Fruit fly (Drosophila melanogaster) whole organism, embryonic: ENCODE data around the gene CG46464.

Source experiments
- Asciz ChIP-seq: fragments of 200-800 bp; sonication (Bioruptor generic); optimal IDR thresholded peaks from 2 replicates; lab custom pipeline; 2017; ENCODE audit warnings: missing biosample characterization, mild to moderate bottlenecking, missing genetic modification characterization, missing genetic modification reagents
- Atf-2 ChIP-seq: fragments of 200-800 bp; sonication (Bioruptor generic); optimal IDR thresholded peaks from 2 replicates; lab custom pipeline; 2016; ENCODE audit warnings: missing biosample characterization, missing genetic modification characterization
- Bdp1 ChIP-seq: fragments of 200-800 bp; sonication (Bioruptor generic); optimal IDR thresholded peaks from 3 replicates; lab custom pipeline; 2016; ENCODE audit warnings: missing biosample characterization, missing genetic modification characterization
- CG11456 ChIP-seq: fragments of 200-800 bp; sonication (Bioruptor generic); IDR thresholded peaks from 3 replicates; pipeline ENCODE4 v1.3.6; 2022; ENCODE audit warnings: missing biosample characterization, missing genetic modification characterization
- CG11504 ChIP-seq: fragments of 200-800 bp; sonication (Bioruptor generic); optimal IDR thresholded peaks from 3 replicates; lab custom pipeline; 2019; ENCODE audit warnings: missing biosample characterization, mild to moderate bottlenecking, missing genetic modification characterization, moderate library complexity
- CG1233 ChIP-seq: fragments of 200-800 bp; sonication (Bioruptor generic); optimal IDR thresholded peaks from 4 replicates; lab custom pipeline; 2018; ENCODE audit warnings: missing biosample characterization, mild to moderate bottlenecking, missing genetic modification characterization
- CG13894 ChIP-seq: fragments of 200-800 bp; sonication (Bioruptor generic); optimal IDR thresholded peaks from 3 replicates; lab custom pipeline; 2018; ENCODE audit warnings: missing biosample characterization, mild to moderate bottlenecking, missing genetic modification characterization, moderate library complexity
- CG17568 ChIP-seq: fragments of 200-800 bp; sonication (Bioruptor generic); optimal IDR thresholded peaks from 2 replicates; lab custom pipeline; 2018; ENCODE audit warnings: missing biosample characterization, mild to moderate bottlenecking, missing genetic modification characterization, moderate library complexity
- CG1832 ChIP-seq: fragments of 200-800 bp; sonication (Bioruptor generic); optimal IDR thresholded peaks from 2 replicates; lab custom pipeline; 2017; ENCODE audit warnings: missing biosample characterization, mild to moderate bottlenecking, missing genetic modification characterization, inconsistent platforms
- CG2199 ChIP-seq: fragments of 200-800 bp; sonication (Bioruptor generic); IDR thresholded peaks from 3 replicates; pipeline ENCODE4 v1.3.6; 2022; ENCODE audit warnings: missing biosample characterization, missing genetic modification characterization
- CG4360 ChIP-seq: fragments of 200-800 bp; sonication (Bioruptor generic); IDR thresholded peaks from 2 replicates; pipeline ENCODE4 v1.3.6; 2022; ENCODE audit warnings: missing biosample characterization, missing genetic modification characterization
- CG6791 ChIP-seq: fragments of 200-800 bp; sonication (Bioruptor generic); IDR thresholded peaks from 3 replicates; pipeline ENCODE4 v1.3.6; 2022; ENCODE audit warnings: missing biosample characterization, missing genetic modification characterization; ENCODE audit not compliant: partially characterized antibody
- CG8089 ChIP-seq: fragments of 200-800 bp; sonication (Bioruptor generic); optimal IDR thresholded peaks from 3 replicates; lab custom pipeline; 2016; ENCODE audit warnings: missing biosample characterization, missing genetic modification characterization
- CG8478 ChIP-seq: fragments of >200 bp; optimal IDR thresholded peaks from 2 replicates; lab custom pipeline; 2018
- CG8924 ChIP-seq: fragments of 200-800 bp; optimal IDR thresholded peaks from 3 replicates; lab custom pipeline; 2019; ENCODE audit warnings: missing biosample characterization, mild to moderate bottlenecking, missing genetic modification characterization, moderate library complexity
- CkIIα-i1 ChIP-seq: fragments of 200-800 bp; sonication (Bioruptor generic); IDR thresholded peaks from 2 replicates; pipeline ENCODE4 v1.3.6; 2022; ENCODE audit warnings: missing biosample characterization, missing genetic modification characterization
- Dip3 ChIP-seq: fragments of 200-800 bp; sonication (Bioruptor generic); optimal IDR thresholded peaks from 3 replicates; lab custom pipeline; 2016; ENCODE audit warnings: missing biosample characterization, missing genetic modification characterization
- E2f1 ChIP-seq: fragments of 200-800 bp; sonication (Bioruptor generic); IDR thresholded peaks from 2 replicates; pipeline ENCODE4 v1.3.6; 2022; ENCODE audit warnings: missing biosample characterization, missing genetic modification characterization
- HmgZ ChIP-seq: fragments of 200-800 bp; sonication (Bioruptor generic); optimal IDR thresholded peaks from 2 replicates; lab custom pipeline; 2018; ENCODE audit warnings: missing biosample characterization, mild to moderate bottlenecking, missing genetic modification characterization
- Hr39 ChIP-seq: fragments of >200 bp; optimal IDR thresholded peaks from 2 replicates; lab custom pipeline; 2017
- Jarid2 ChIP-seq: fragments of 200-800 bp; sonication (Bioruptor generic); optimal IDR thresholded peaks from 3 replicates; lab custom pipeline; 2017; ENCODE audit warnings: mild to moderate bottlenecking, missing biosample characterization, missing genetic modification reagents, missing genetic modification characterization
- Med ChIP-seq: fragments of 200-800 bp; sonication (Bioruptor generic); peaks from one replicate; lab custom pipeline; 2016; ENCODE audit warnings: missing biosample characterization, missing genetic modification characterization, mild to moderate bottlenecking, inconsistent platforms, moderate library complexity
- Nf-YB ChIP-seq: fragments of 200-800 bp; sonication (Bioruptor generic); optimal IDR thresholded peaks from 3 replicates; lab custom pipeline; 2019; ENCODE audit warnings: missing biosample characterization, mild to moderate bottlenecking, missing genetic modification characterization, moderate library complexity
- Nf-YC ChIP-seq: fragments of 200-800 bp; optimal IDR thresholded peaks from 3 replicates; lab custom pipeline; 2019; ENCODE audit warnings: missing biosample characterization, mild to moderate bottlenecking, missing genetic modification characterization, moderate library complexity
- Opbp ChIP-seq: fragments of 200-800 bp; sonication (Bioruptor generic); IDR thresholded peaks from 3 replicates; pipeline ENCODE4 v1.3.6; 2022; ENCODE audit warnings: missing biosample characterization, missing genetic modification characterization; ENCODE audit not compliant: partially characterized antibody
- Vsx1 ChIP-seq: fragments of 200-800 bp; sonication (Bioruptor generic); optimal IDR thresholded peaks from 2 replicates; lab custom pipeline; 2017; ENCODE audit warnings: missing biosample characterization, mild to moderate bottlenecking, missing genetic modification characterization, missing genetic modification reagents
- ab ChIP-seq: fragments of 200-800 bp; sonication (Bioruptor generic); optimal IDR thresholded peaks from 2 replicates; lab custom pipeline; 2016; ENCODE audit warnings: missing biosample characterization, missing genetic modification characterization
- ara ChIP-seq: fragments of 200-800 bp; sonication (Bioruptor generic); IDR thresholded peaks from 2 replicates; pipeline ENCODE4 v1.3.6; 2022; ENCODE audit warnings: missing biosample characterization, missing genetic modification characterization
- ato ChIP-seq: fragments of 200-800 bp; sonication (Bioruptor generic); IDR thresholded peaks from 2 replicates; pipeline ENCODE4 v1.3.6; 2022; ENCODE audit warnings: missing biosample characterization, missing genetic modification characterization; ENCODE audit not compliant: partially characterized antibody
- bcd ChIP-seq: fragments of 200-800 bp; sonication (Bioruptor generic); optimal IDR thresholded peaks from 2 replicates; lab custom pipeline; 2017; ENCODE audit warnings: missing biosample characterization, mild to moderate bottlenecking, missing genetic modification characterization
- chn ChIP-seq: fragments of 200-800 bp; sonication (Bioruptor generic); optimal IDR thresholded peaks from 2 replicates; lab custom pipeline; 2016; ENCODE audit warnings: missing biosample characterization, missing genetic modification characterization
- ci ChIP-seq: fragments of 200-800 bp; sonication (Bioruptor generic); IDR thresholded peaks from 3 replicates; pipeline ENCODE4 v1.3.6; 2022; ENCODE audit warnings: missing biosample characterization, missing genetic modification characterization
- crol ChIP-seq: fragments of 200-800 bp; sonication (Bioruptor generic); IDR thresholded peaks from 2 replicates; pipeline ENCODE4 v1.3.6; 2022; ENCODE audit warnings: missing biosample characterization, missing genetic modification characterization
- emc ChIP-seq: fragments of 200-800 bp; sonication (Bioruptor generic); optimal IDR thresholded peaks from 2 replicates; lab custom pipeline; 2016; ENCODE audit warnings: missing biosample characterization, missing genetic modification characterization
- ftz-f1 ChIP-seq: fragments of 200-800 bp; sonication (Bioruptor generic); optimal IDR thresholded peaks from 2 replicates; lab custom pipeline; 2016; ENCODE audit warnings: missing biosample characterization, missing genetic modification characterization
- ind ChIP-seq: fragments of 200-800 bp; sonication (Bioruptor generic); optimal IDR thresholded peaks from 3 replicates; lab custom pipeline; 2016; ENCODE audit warnings: missing biosample characterization, missing genetic modification characterization
- kni ChIP-seq: fragments of 200-800 bp; sonication (Bioruptor generic); optimal IDR thresholded peaks from 3 replicates; lab custom pipeline; 2017; ENCODE audit warnings: mild to moderate bottlenecking, missing biosample characterization, missing genetic modification reagents, missing genetic modification characterization
- maf-S ChIP-seq: fragments of 200-800 bp; sonication (Bioruptor generic); optimal IDR thresholded peaks from 2 replicates; lab custom pipeline; 2016; ENCODE audit warnings: missing biosample characterization, missing genetic modification characterization
- otp ChIP-seq: fragments of 200-800 bp; sonication (Bioruptor generic); IDR thresholded peaks from 3 replicates; pipeline ENCODE4, ENCODE4 v1.3.6; 2022; ENCODE audit warnings: missing biosample characterization, missing genetic modification characterization
- pan ChIP-seq, 4 experiments: fragments of >200 bp in 3 of 4; fragments of 200-800 bp in 1 of 4; sonication (Bioruptor generic) in 1 of 4; optimal IDR thresholded peaks in 3 of 4; IDR thresholded peaks in 1 of 4; 2 replicates each; pipeline versions ENCODE4 v1.3.6 to Lab custom; 2017 to 2022; ENCODE audit warnings: missing biosample characterization in 2 of 4, missing genetic modification characterization in 2 of 4, mixed read lengths in 1 of 4
- pnt ChIP-seq: fragments of 200-800 bp; sonication (Bioruptor generic); optimal IDR thresholded peaks from 3 replicates; lab custom pipeline; 2016; ENCODE audit warnings: missing biosample characterization, missing genetic modification characterization
- sc ChIP-seq, 3 experiments: fragments of >200 bp in 2 of 3; fragments of 200-800 bp in 1 of 3; sonication (Bioruptor generic) in 1 of 3; optimal IDR thresholded peaks; 2 replicates in 2 of 3; 3 replicates in 1 of 3; lab custom pipeline; 2017; ENCODE audit warnings: mild to moderate bottlenecking in 1 of 3, missing biosample characterization in 1 of 3, missing genetic modification characterization in 1 of 3, missing genetic modification reagents in 1 of 3
- sqz ChIP-seq: fragments of 200-800 bp; sonication (Bioruptor generic); optimal IDR thresholded peaks from 3 replicates; lab custom pipeline; 2018; ENCODE audit warnings: missing biosample characterization, mild to moderate bottlenecking, missing genetic modification characterization
- tll ChIP-seq, 2 experiments: fragments of 200-800 bp in 1 of 2; fragments of >200 bp in 1 of 2; sonication (Bioruptor generic) in 1 of 2; optimal IDR thresholded peaks; 2 replicates each; lab custom pipeline; 2017 to 2019; ENCODE audit warnings: missing biosample characterization in 2 of 2, missing genetic modification characterization in 2 of 2, mild to moderate bottlenecking in 1 of 2, moderate library complexity in 1 of 2
- twi ChIP-seq: fragments of 200-800 bp; optimal IDR thresholded peaks from 2 replicates; lab custom pipeline; 2019; ENCODE audit warnings: missing biosample characterization, mild to moderate bottlenecking, missing genetic modification characterization, moderate library complexity
- wor ChIP-seq: fragments of 200-800 bp; sonication (Bioruptor generic); IDR thresholded peaks from 2 replicates; pipeline ENCODE4 v1.3.6; 2022; ENCODE audit warnings: missing biosample characterization, missing genetic modification characterization
- yki ChIP-seq: fragments of >200 bp; optimal IDR thresholded peaks from 3 replicates; lab custom pipeline; 2018

The CG46464 gene

DNA sequence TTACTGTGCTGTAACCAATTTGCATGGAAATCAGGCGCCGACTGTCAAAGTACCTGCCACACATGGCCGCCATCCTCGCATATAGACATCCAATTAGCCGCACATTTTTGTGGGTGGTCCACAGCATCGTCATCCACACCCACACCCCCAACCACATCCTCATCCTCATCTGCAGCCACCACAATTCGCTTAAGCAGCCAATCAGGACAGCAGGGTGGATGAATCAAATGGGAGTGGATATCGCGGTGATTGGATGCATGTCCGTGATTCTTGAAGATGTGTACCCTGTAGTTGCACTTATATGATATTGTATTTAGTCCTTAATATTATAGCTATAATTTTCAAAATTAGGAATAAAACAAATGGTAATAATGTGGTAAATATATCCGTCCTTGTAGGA is 38.9 kb downstream of the CG46464 start:
- no peak for TF ChIP-seq Atf-2 (GFP tag; lab: Kevin White, UChicago)
- peak; percentile 91 for TF ChIP-seq Nf-YB (GFP tag; lab: Kevin White, UChicago)
- TF ChIP-seq emc = no peak
- no peak for TF ChIP-seq ara (GFP tag; lab: Robert Waterston, UW)
- TF ChIP-seq CG1233 = no peak
- TF ChIP-seq Nf-YC (tag; lab: Kevin White, UChicago) = peak; percentile 90

DNA sequence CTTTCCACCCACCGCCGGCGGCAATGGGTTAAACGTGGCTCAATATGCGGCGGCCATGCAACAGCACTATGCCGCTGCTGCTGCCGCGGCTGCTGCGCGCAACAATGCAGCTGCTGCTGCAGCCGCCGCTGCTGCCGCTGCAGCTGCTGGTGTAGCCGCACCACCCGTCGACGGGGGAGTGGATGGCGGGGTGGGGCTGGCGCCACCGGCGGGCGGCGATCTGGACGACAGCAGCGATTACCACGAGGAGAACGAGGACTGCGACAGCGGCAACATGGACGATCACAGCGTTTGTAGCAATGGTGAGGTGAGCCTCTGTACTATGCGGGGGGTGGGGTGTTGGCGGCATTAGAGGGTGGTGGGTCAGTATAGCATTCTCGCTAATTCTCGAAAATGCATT is 45.6 kb downstream of the CG46464 start:
- TF ChIP-seq CG11456 (GFP tag; lab: Robert Waterston, UW) (no peak), Hr39 (lab: Kevin White, UChicago) (peak; percentile 35), maf-S (GFP tag; lab: Kevin White, UChicago) (no peak), Asciz (no peak), Dip3 (GFP tag; lab: Kevin White, UChicago) (no peak), Bdp1 (no peak)

DNA sequence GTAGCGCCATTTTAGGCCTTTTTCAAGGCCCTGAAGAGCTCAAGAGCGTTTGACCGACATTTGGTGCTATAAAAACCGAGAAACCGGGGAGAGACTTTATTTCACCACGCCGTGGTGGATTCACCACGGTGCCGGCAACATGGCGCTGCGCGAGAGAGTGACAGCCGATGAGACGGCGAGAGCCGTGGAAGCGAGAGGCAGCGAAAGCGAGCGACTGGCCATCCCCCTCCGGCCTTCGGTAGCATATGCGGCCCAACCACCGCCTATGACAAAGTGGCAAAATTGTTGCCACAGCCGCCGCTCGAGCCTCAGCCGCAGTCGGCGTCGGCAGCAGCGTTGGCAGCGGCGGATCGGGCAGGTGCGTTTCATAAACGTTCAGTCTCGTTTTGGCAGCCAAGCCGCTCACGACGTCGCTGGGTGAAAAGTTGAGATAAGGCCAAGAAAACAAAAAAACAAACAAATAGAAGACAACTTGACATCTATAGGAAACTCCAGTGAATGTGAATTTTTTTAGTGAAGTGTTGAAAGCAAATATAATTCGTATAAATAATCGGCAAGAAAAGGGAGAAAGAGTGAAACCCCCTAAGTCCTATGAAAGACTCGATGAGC is 46.6 kb downstream of the CG46464 start, which contains the start of gene B-H1:
Gene B-H1, plus strand, starts transcription at position 376 of the 609 bp plus-strand sequence.
- peak; percentile 99 for TF ChIP-seq CG1832 (GFP tag; lab: Kevin White, UChicago)
- peak; percentile 11; the same call in 1 of the 2 replicates for TF ChIP-seq E2f1 (GFP tag; lab: Robert Waterston, UW)
- TF ChIP-seq twi (tag; lab: Kevin White, UChicago) = peak; percentile 35
- TF ChIP-seq ci = peak; percentile 58; the same call in 2 of the 3 replicates
- no peak for TF ChIP-seq HmgZ (tag; lab: Kevin White, UChicago)
- TF ChIP-seq pan (optimal IDR thresholded peaks at IDR 0.05; lab: Kevin White, UChicago) = no peak
- TF ChIP-seq pan (GFP tag; optimal IDR thresholded peaks at IDR 0.05 in 1 of 2, IDR thresholded peaks at IDR 0.05 in 1 of 2) = peak in 1 of 2 experiments; percentile 29
- no peak for TF ChIP-seq ind
- no peak for TF ChIP-seq CG13894 (tag; lab: Kevin White, UChicago)
- no peak for TF ChIP-seq pnt
- no peak for TF ChIP-seq yki (lab: Kevin White, UChicago)
- TF ChIP-seq ato = 0 out of 2 replicates have a peak, but pooled peaks have one; percentile 38
- peak; percentile 37 for TF ChIP-seq Vsx1
- TF ChIP-seq Jarid2 (GFP tag; lab: Kevin White, UChicago) = peak; percentile 81
- no peak for TF ChIP-seq CG17568 (GFP tag; lab: Kevin White, UChicago)
- no peak for TF ChIP-seq sc (optimal IDR thresholded peaks at IDR 0.05; lab: Kevin White, UChicago)
- peak; percentile 29 for TF ChIP-seq sc (GFP tag; optimal IDR thresholded peaks at IDR 0.05; lab: Kevin White, UChicago)
- no peak for TF ChIP-seq CG8089 (GFP tag; lab: Kevin White, UChicago)
- TF ChIP-seq bcd (GFP tag; lab: Kevin White, UChicago) = no peak
- peak; percentile 8 for TF ChIP-seq sqz
- TF ChIP-seq CG4360 (GFP tag; lab: Robert Waterston, UW) = peak; percentile 66; the same call in 1 of the 2 replicates
- peak; percentile 51 for TF ChIP-seq CG8924
- TF ChIP-seq Opbp (GFP tag; lab: Robert Waterston, UW) = 0 out of 3 replicates have a peak, but pooled peaks have one; percentile 36
- TF ChIP-seq kni (GFP tag; lab: Kevin White, UChicago) = peak; percentile 6
- peak; percentile 91 for TF ChIP-seq CG8478 (lab: Kevin White, UChicago)
- TF ChIP-seq chn = peak; percentile 3
- TF ChIP-seq tll (GFP tag; optimal IDR thresholded peaks at IDR 0.05; lab: Kevin White, UChicago) = peak in 1 of 2 experiments; percentile 19
- peak; percentile 78 for TF ChIP-seq crol (GFP tag; lab: Robert Waterston, UW)
- peak; percentile 44; the same call in 1 of the 3 replicates for TF ChIP-seq CG6791 (GFP tag; lab: Robert Waterston, UW)
- TF ChIP-seq wor (GFP tag; lab: Robert Waterston, UW) = no peak
- TF ChIP-seq CkIIα-i1 (GFP tag; lab: Robert Waterston, UW) = no peak
- TF ChIP-seq Med (GFP tag; lab: Kevin White, UChicago) = peak; percentile 26
- no peak for TF ChIP-seq ab (GFP tag; lab: Kevin White, UChicago)
- TF ChIP-seq CG2199 = peak; percentile 41; the same call in 1 of the 3 replicates
- TF ChIP-seq otp (GFP tag; lab: Robert Waterston, UW) = peak; percentile 17; the same call in 1 of the 3 replicates
- TF ChIP-seq CG11504 (tag; lab: Kevin White, UChicago) = peak; percentile 70
- TF ChIP-seq ftz-f1 = peak; percentile 42
